Worm (Caenorhabditis elegans) whole organism, late embryonic: ENCODE measurements around the gene Y69E1A.5.
"Not testable (repeated sequence)": the region's sequence is repeated elsewhere in the genome, so short reads cannot be mapped to it uniquely, and the experiment has no call there.

Experiments
- C08G9.2 ChIP-seq: sonication (generic microtip); optimal IDR thresholded peaks from 2 replicates; lab custom pipeline; 2016; ENCODE audit warnings: mild to moderate bottlenecking, missing genetic modification characterization, moderate library complexity, missing compliant biosample characterization
- C38D4.7 ChIP-seq: fragments of 200-800 bp; sonication (Bioruptor generic); optimal IDR thresholded peaks from 2 replicates; lab custom pipeline; 2018; ENCODE audit warnings: mild to moderate bottlenecking, missing genetic modification characterization, moderate library complexity, missing compliant biosample characterization
- F13H6.1 ChIP-seq: sonication (generic microtip); optimal IDR thresholded peaks from 2 replicates; lab custom pipeline; 2016; ENCODE audit warnings: missing genetic modification characterization, missing compliant biosample characterization
- K02D7.2 ChIP-seq: sonication (generic microtip); optimal IDR thresholded peaks from 2 replicates; lab custom pipeline; 2017; ENCODE audit warnings: mild to moderate bottlenecking, missing genetic modification characterization, missing compliant biosample characterization
- ahr-1 ChIP-seq: sonication (generic microtip); optimal IDR thresholded peaks from 2 replicates; lab custom pipeline; 2016; ENCODE audit warnings: missing genetic modification characterization, missing compliant biosample characterization
- ceh-18 ChIP-seq: sonication (generic microtip); optimal IDR thresholded peaks from 2 replicates; lab custom pipeline; 2016; ENCODE audit warnings: missing genetic modification characterization, missing compliant biosample characterization
- ceh-19 ChIP-seq: fragments of 200-800 bp; sonication (Bioruptor generic); optimal IDR thresholded peaks from 2 replicates; lab custom pipeline; 2018; ENCODE audit warnings: mild to moderate bottlenecking, missing genetic modification characterization, missing compliant biosample characterization
- ceh-6 ChIP-seq: fragments of 200-800 bp; sonication (Bioruptor generic); optimal IDR thresholded peaks from 2 replicates; lab custom pipeline; 2018; ENCODE audit warnings: mild to moderate bottlenecking, missing genetic modification characterization, missing compliant biosample characterization
- ceh-9 ChIP-seq: sonication (generic microtip); optimal IDR thresholded peaks from 2 replicates; lab custom pipeline; 2016; ENCODE audit warnings: mild to moderate bottlenecking, missing genetic modification characterization, inconsistent platforms, missing compliant biosample characterization
- che-1 ChIP-seq: sonication (generic microtip); optimal IDR thresholded peaks from 2 replicates; lab custom pipeline; 2016; ENCODE audit warnings: mild to moderate bottlenecking, missing genetic modification characterization, missing compliant biosample characterization
- dve-1 ChIP-seq: sonication (generic microtip); optimal IDR thresholded peaks from 2 replicates; lab custom pipeline; 2017; ENCODE audit warnings: antibody characterized with exemption, mild to moderate bottlenecking, missing genetic modification characterization, missing compliant biosample characterization
- elt-2 ChIP-seq: sonication (generic microtip); optimal IDR thresholded peaks from 2 replicates; lab custom pipeline; 2016; ENCODE audit warnings: missing genetic modification reagents, missing genetic modification characterization, missing compliant biosample characterization
- elt-4 ChIP-seq: sonication (generic microtip); optimal IDR thresholded peaks from 2 replicates; lab custom pipeline; 2016; ENCODE audit warnings: missing genetic modification characterization, missing compliant biosample characterization
- ets-4 ChIP-seq: sonication (generic microtip); optimal IDR thresholded peaks from 2 replicates; lab custom pipeline; 2016; ENCODE audit warnings: missing genetic modification characterization, missing compliant biosample characterization
- eyg-1 ChIP-seq: sonication (generic microtip); optimal IDR thresholded peaks from 2 replicates; lab custom pipeline; 2016; ENCODE audit warnings: missing genotype, missing genetic modification characterization, missing compliant biosample characterization
- fax-1 ChIP-seq: sonication (generic microtip); optimal IDR thresholded peaks from 2 replicates; lab custom pipeline; 2016; ENCODE audit warnings: missing genotype, missing genetic modification characterization, missing compliant biosample characterization
- hlh-15 ChIP-seq: sonication (generic microtip); optimal IDR thresholded peaks from 2 replicates; lab custom pipeline; 2016; ENCODE audit warnings: missing genetic modification characterization, missing compliant biosample characterization
- hlh-30 ChIP-seq: sonication (generic microtip); optimal IDR thresholded peaks from 2 replicates; lab custom pipeline; 2017; ENCODE audit warnings: antibody characterized with exemption, missing genetic modification characterization, missing compliant biosample characterization; ENCODE audit not compliant: insufficient read depth
- hlh-8 ChIP-seq: sonication (generic microtip); optimal IDR thresholded peaks from 2 replicates; lab custom pipeline; 2016; ENCODE audit warnings: missing genotype, missing genetic modification characterization, missing compliant biosample characterization
- lim-6 ChIP-seq: sonication (generic microtip); optimal IDR thresholded peaks from 2 replicates; lab custom pipeline; 2016; ENCODE audit warnings: missing genetic modification characterization, missing compliant biosample characterization
- mec-3 ChIP-seq: sonication (generic microtip); optimal IDR thresholded peaks from 2 replicates; lab custom pipeline; 2016; ENCODE audit warnings: borderline replicate concordance, missing genetic modification characterization, missing compliant biosample characterization
- nfya-1 ChIP-seq: sonication (generic microtip); optimal IDR thresholded peaks from 2 replicates; lab custom pipeline; 2017; ENCODE audit warnings: missing genetic modification characterization, mild to moderate bottlenecking, missing compliant biosample characterization, antibody characterized with exemption, moderate library complexity
- odd-2 ChIP-seq: sonication (generic microtip); optimal IDR thresholded peaks from 2 replicates; lab custom pipeline; 2017; ENCODE audit warnings: antibody characterized with exemption, mild to moderate bottlenecking, missing genetic modification characterization, missing compliant biosample characterization
- pat-9 ChIP-seq: fragments of 200-800 bp; sonication (Bioruptor generic); optimal IDR thresholded peaks from 2 replicates; lab custom pipeline; 2018; ENCODE audit warnings: mild to moderate bottlenecking, missing genetic modification characterization, moderate library complexity, missing compliant biosample characterization
- pax-1 ChIP-seq: fragments of 150-350 bp; optimal IDR thresholded peaks from 2 replicates; lab custom pipeline; 2014; ENCODE audit warnings: missing biosample characterization, missing genetic modification characterization
- pha-4 ChIP-seq: fragments of 150-350 bp; optimal IDR thresholded peaks from 2 replicates; lab custom pipeline; 2018; ENCODE audit warnings: missing biosample characterization, missing genetic modification reagents, missing genetic modification characterization
- pqm-1 ChIP-seq: sonication (generic microtip); optimal IDR thresholded peaks from 2 replicates; lab custom pipeline; 2016; ENCODE audit warnings: missing genetic modification characterization, missing compliant biosample characterization
- ref-2 ChIP-seq: sonication (generic microtip); optimal IDR thresholded peaks from 2 replicates; lab custom pipeline; 2016; ENCODE audit warnings: missing genetic modification characterization, missing compliant biosample characterization
- rnt-1 ChIP-seq: sonication (generic microtip); optimal IDR thresholded peaks from 2 replicates; lab custom pipeline; 2016; ENCODE audit warnings: missing genetic modification characterization, missing compliant biosample characterization
- sox-4 ChIP-seq: sonication (generic microtip); optimal IDR thresholded peaks from 2 replicates; lab custom pipeline; 2017; ENCODE audit warnings: mild to moderate bottlenecking, missing genetic modification characterization, inconsistent platforms, missing compliant biosample characterization
- tbx-2 ChIP-seq: sonication (generic microtip); optimal IDR thresholded peaks from 2 replicates; lab custom pipeline; 2016; ENCODE audit warnings: missing genetic modification characterization, missing compliant biosample characterization
- tbx-7 ChIP-seq: sonication (generic microtip); optimal IDR thresholded peaks from 2 replicates; lab custom pipeline; 2016; ENCODE audit warnings: missing genotype, missing genetic modification characterization, missing compliant biosample characterization
- unc-3 ChIP-seq, 2 experiments: fragments of 200-800 bp in 1 of 2; sonication (Bioruptor generic) in 1 of 2; sonication (generic microtip) in 1 of 2; conservative IDR thresholded peaks in 1 of 2; optimal IDR thresholded peaks in 1 of 2; 2 replicates each; pipeline versions ENCODE4 v1.3.6 to Lab custom; 2016 to 2022; ENCODE audit warnings: missing compliant biosample characterization in 2 of 2, missing genetic modification characterization in 2 of 2, missing genetic modification reagents in 1 of 2
- unc-42 ChIP-seq: sonication (generic microtip); optimal IDR thresholded peaks from 2 replicates; lab custom pipeline; 2016; ENCODE audit warnings: missing genotype, missing genetic modification characterization, missing compliant biosample characterization
- zip-5 ChIP-seq: sonication (generic microtip); optimal IDR thresholded peaks from 2 replicates; lab custom pipeline; 2016; ENCODE audit warnings: missing genetic modification characterization, missing compliant biosample characterization

The Y69E1A.5 gene

DNA sequence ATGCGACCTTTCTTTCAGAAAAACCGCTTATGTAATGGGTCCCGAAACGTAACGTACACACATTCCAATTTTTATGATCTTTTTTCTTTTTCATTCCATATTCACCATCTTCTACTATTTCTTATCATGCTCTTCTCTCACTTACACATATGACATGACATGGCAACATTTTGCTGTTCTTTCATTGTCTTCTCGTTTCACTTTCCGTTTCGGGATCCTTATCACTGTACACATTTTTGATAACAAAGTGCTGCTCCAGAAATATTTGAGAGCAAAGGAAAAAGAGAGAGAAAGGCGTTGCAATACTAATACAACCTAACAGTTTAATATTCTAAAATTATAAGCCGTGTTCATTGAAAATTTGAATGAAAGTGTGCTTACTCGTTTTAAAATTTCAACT, 12.9 kb upstream of the Y69E1A.5 start:
- TF ChIP-seq mec-3 (tag; lab: Kevin White, UChicago) (no peak), elt-2 (tag; lab: Kevin White, UChicago) (peak; percentile 82), ceh-6 (GFP tag; lab: Kevin White, UChicago) (no peak)

ce11 chrIV:10966359-10966758, 8.9 kb upstream of the Y69E1A.5 start, which contains the start of the genes aqp-3 and Y69E1A.8:
Gene aqp-3, minus strand, starts transcription at chrIV:10966459.
Gene Y69E1A.8, plus strand, starts transcription at chrIV:10966604.
- TF ChIP-seq pat-9 (no peak), ceh-9 (tag; lab: Kevin White, UChicago) (no peak), sox-4 (tag; lab: Kevin White, UChicago) (no peak), nfya-1 (tag; lab: Kevin White, UChicago) (no peak)

- TF ChIP-seq ref-2 (tag; lab: Kevin White, UChicago) (no peak), ets-4 (tag; lab: Kevin White, UChicago) (no peak), hlh-8 (no peak), tbx-7 (tag; lab: Kevin White, UChicago) (no peak), odd-2 (tag; lab: Kevin White, UChicago) (no peak), hlh-15 (no peak), ceh-19 (GFP tag; lab: Kevin White, UChicago) (no peak), pha-4 (tag; lab: Kevin White, UChicago) (no peak), che-1 (tag; lab: Kevin White, UChicago) (no peak), pax-1 (no peak)
These were observed 7.2 kb upstream of the Y69E1A.5 start for ce11 chrIV:10964688-10965087.

DNA sequence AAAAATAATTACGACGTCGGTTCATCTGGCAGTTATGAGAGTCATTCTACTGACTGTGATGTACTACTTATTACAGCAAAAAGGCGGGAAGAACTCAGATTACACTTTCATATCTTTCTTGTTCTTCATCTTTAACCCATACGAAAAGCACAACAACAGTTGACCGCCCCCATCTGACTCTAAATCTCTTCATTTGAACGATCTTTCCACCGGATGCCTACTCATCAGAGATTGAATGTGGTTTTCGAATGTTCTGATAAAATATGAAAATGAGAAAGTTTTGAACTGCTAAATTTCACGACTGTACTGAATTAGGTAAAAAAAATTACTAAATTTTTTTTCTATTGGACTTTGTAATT, 754 bp upstream of the Y69E1A.5 start, which contains the start of gene sri-19:
sri-19 (plus strand) TSS at position 143 of the 359 bp plus-strand sequence.
- TF ChIP-seq hlh-30 (no peak), tbx-2 (tag; lab: Kevin White, UChicago) (no peak), ceh-6 (GFP tag; lab: Kevin White, UChicago) (no peak), eyg-1 (tag; lab: Kevin White, UChicago) (no peak), pqm-1 (tag; lab: Kevin White, UChicago) (no peak), rnt-1 (tag; lab: Kevin White, UChicago) (no peak), unc-3 (GFP tag; conservative IDR thresholded peaks at IDR 0.05; lab: Robert Waterston, UW) (no peak), unc-3 (tag; optimal IDR thresholded peaks at IDR 0.05; lab: Kevin White, UChicago) (no peak), dve-1 (tag; lab: Kevin White, UChicago) (no peak), lim-6 (tag; lab: Kevin White, UChicago) (no peak), zip-5 (tag; lab: Kevin White, UChicago) (no peak), F13H6.1 (tag; lab: Kevin White, UChicago) (no peak), K02D7.2 (tag; lab: Kevin White, UChicago) (no peak), elt-4 (tag; lab: Kevin White, UChicago) (no peak), ceh-18 (tag; lab: Kevin White, UChicago) (no peak), C08G9.2 (tag; lab: Kevin White, UChicago) (no peak), fax-1 (tag; lab: Kevin White, UChicago) (no peak)
- TF ChIP-seq, all 69 proteins: peak for 0

DNA sequence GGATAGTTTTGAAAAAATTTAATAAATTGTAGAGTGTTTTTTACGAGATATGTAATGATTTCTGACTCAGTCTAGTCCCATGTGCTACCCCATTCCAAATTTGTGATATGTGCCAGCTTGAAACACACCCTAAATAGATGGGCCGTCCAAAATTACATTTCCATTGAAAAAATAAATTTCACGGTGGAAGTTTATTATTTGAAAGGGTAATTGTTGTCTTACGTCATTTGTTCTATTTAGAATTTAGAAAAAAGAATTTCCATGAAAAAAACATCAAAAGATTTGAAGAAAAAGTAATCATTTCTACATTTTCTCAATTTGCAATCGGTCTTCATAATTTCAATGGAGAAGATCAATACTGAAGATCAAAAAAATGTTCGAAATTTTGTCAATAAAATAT, 2.5 kb downstream of the Y69E1A.5 start, which contains the start of gene Y69E1A.4:
Y69E1A.4 (plus strand) TSS at position 301 of the 400 bp plus-strand sequence.
- TF ChIP-seq C38D4.7 (GFP tag; lab: Kevin White, UChicago); unc-42 (tag; lab: Kevin White, UChicago); ahr-1: not testable (repeated sequence)
